Fruit fly (Drosophila melanogaster) whole organism, pupa: ENCODE data around the gene CG1607.

Source experiments
- CG14655 ChIP-seq: fragments of 200-800 bp; sonication (Bioruptor generic); optimal IDR thresholded peaks from 3 replicates; lab custom pipeline; 2017; ENCODE audit warnings: mild to moderate bottlenecking, missing biosample characterization, missing genetic modification reagents, missing genetic modification characterization
- CG4496 ChIP-seq: fragments of 200-800 bp; sonication (Bioruptor generic); IDR thresholded peaks from 3 replicates; pipeline ENCODE4 v1.3.6; 2022; ENCODE audit warnings: missing biosample characterization, missing genetic modification characterization
- CG9948 ChIP-seq: fragments of 200-800 bp; sonication (Bioruptor generic); optimal IDR thresholded peaks from 2 replicates; lab custom pipeline; 2018; ENCODE audit warnings: missing biosample characterization, mild to moderate bottlenecking, missing genetic modification characterization, moderate library complexity

- no peak for TF ChIP-seq CG14655 (GFP tag; lab: Kevin White, UChicago)
- no peak for TF ChIP-seq CG9948 (tag; lab: Kevin White, UChicago)
- TF ChIP-seq CG4496 (GFP tag; lab: Robert Waterston, UW): 0 out of 3 replicates have a peak, but pooled peaks have one; percentile 10
Measured at dm6 chr3R:31405277-31406207, 23.6 kb downstream of the CG1607 start, which contains the start of gene PNPase.
